Worm (Caenorhabditis elegans): ENCODE results near the gene F21H7.12.
A peak's percentile ranks its signal among the peaks of the same experiment; 100 is the strongest.

F21H7.12 gene

ce11 chrV:16183357-16183756 is 46.6 kb upstream of the F21H7.12 start, which contains the start of gene srz-14:
Gene srz-14, plus strand, starts transcription at chrV:16183657.
- TF ChIP-seq spr-1 (tag; optimal IDR thresholded peaks at IDR 0.05) (no peak), nhr-41 (GFP tag; IDR thresholded peaks at IDR 0.05) (no peak), D1046.2 (GFP tag; IDR thresholded peaks at IDR 0.05) (no peak), zip-2 (tag; optimal IDR thresholded peaks at IDR 0.05) (no peak), dpl-1 (GFP tag; optimal IDR thresholded peaks at IDR 0.05) (no peak), set-16 (GFP tag; IDR thresholded peaks at IDR 0.05) (no peak), aly-2 (tag; optimal IDR thresholded peaks at IDR 0.05) (no peak), zfp-2 (tag; optimal IDR thresholded peaks at IDR 0.05) (no peak), zag-1 (tag; optimal IDR thresholded peaks at IDR 0.05) (no peak)

- TF ChIP-seq dpl-1 (GFP tag; optimal IDR thresholded peaks at IDR 0.05) = no peak
- TF ChIP-seq fkh-10 (GFP tag; optimal IDR thresholded peaks at IDR 0.05) = no peak
- TF ChIP-seq ceh-44 (GFP tag; IDR thresholded peaks at IDR 0.05) = no peak
- no peak for TF ChIP-seq Y75B8A.6 (GFP tag; IDR thresholded peaks at IDR 0.05)
- no peak for TF ChIP-seq vab-7 (GFP tag; IDR thresholded peaks at IDR 0.05)
- TF ChIP-seq mdl-1 (tag; optimal IDR thresholded peaks at IDR 0.05) = no peak
- TF ChIP-seq D1046.2 (GFP tag; IDR thresholded peaks at IDR 0.05) = no peak
- no peak for TF ChIP-seq nhr-237 (tag; optimal IDR thresholded peaks at IDR 0.05)
- no peak for TF ChIP-seq R02D3.7 (tag; optimal IDR thresholded peaks at IDR 0.05)
- TF ChIP-seq lin-15B (tag; optimal IDR thresholded peaks at IDR 0.05) = no peak
- TF ChIP-seq hmg-1.1 (GFP tag; IDR thresholded peaks at IDR 0.05) = no peak
- TF ChIP-seq Y105C5A.15 (GFP tag; IDR thresholded peaks at IDR 0.05) = no peak
- TF ChIP-seq ceh-82 (tag; optimal IDR thresholded peaks at IDR 0.05) = no peak
- TF ChIP-seq duxl-1 (tag; optimal IDR thresholded peaks at IDR 0.05; ENCODE audit: poor library complexity) = no peak
- TF ChIP-seq jun-1 (tag; optimal IDR thresholded peaks at IDR 0.05) = no peak
- no peak for TF ChIP-seq unc-62 (GFP tag; optimal IDR thresholded peaks at IDR 0.05 in 1 of 2)
- TF ChIP-seq unc-62 (tag; optimal IDR thresholded peaks at IDR 0.05) = no peak
- no peak for TF ChIP-seq snpc-1.2 (GFP tag; IDR thresholded peaks at IDR 0.05)
Measured at ce11 chrV:16190485-16190884, 39.5 kb upstream of the F21H7.12 start, which contains the start of gene srh-281. Gene srh-281, plus strand, starts transcription at chrV:16190785.

ce11 chrV:16192114-16192513 is 37.9 kb upstream of the F21H7.12 start, which contains the start of gene srh-279:
Gene srh-279, plus strand, starts transcription at chrV:16192414.
- no peak for TF ChIP-seq unc-130 (GFP tag; optimal IDR thresholded peaks at IDR 0.05)
- peak in 1 of 2 experiments; percentile 26 for TF ChIP-seq unc-62 (GFP tag; optimal IDR thresholded peaks at IDR 0.05 in 1 of 2)
- no peak for TF ChIP-seq unc-62 (tag; optimal IDR thresholded peaks at IDR 0.05)
- no peak for TF ChIP-seq nhr-28 (tag; optimal IDR thresholded peaks at IDR 0.05)
- no peak for TF ChIP-seq nhr-42 (GFP tag; IDR thresholded peaks at IDR 0.05)
- no peak for TF ChIP-seq nhr-111 (GFP tag; optimal IDR thresholded peaks at IDR 0.05)

ce11 chrV:16194639-16195038 is 35.3 kb upstream of the F21H7.12 start, which contains the start of gene rabr-4:
Gene rabr-4, plus strand, starts transcription at chrV:16194939.
- TF ChIP-seq unc-39 (tag; optimal IDR thresholded peaks at IDR 0.05) (no peak), hmg-1.1 (GFP tag; IDR thresholded peaks at IDR 0.05) (no peak)

ce11 chrV:16195379-16195778 is 34.6 kb upstream of the F21H7.12 start, which contains the start of gene rabr-3:
Gene rabr-3, plus strand, starts transcription at chrV:16195679.
- TF ChIP-seq mep-1 (tag; optimal IDR thresholded peaks at IDR 0.05) (no peak), D1046.2 (GFP tag; IDR thresholded peaks at IDR 0.05) (no peak), set-16 (GFP tag; IDR thresholded peaks at IDR 0.05) (no peak), nhr-28 (tag; optimal IDR thresholded peaks at IDR 0.05) (no peak), duxl-1 (tag; optimal IDR thresholded peaks at IDR 0.05; ENCODE audit: poor library complexity) (no peak), lin-39 (tag; optimal IDR thresholded peaks at IDR 0.05) (no peak), pqm-1 (tag; optimal IDR thresholded peaks at IDR 0.05) (no peak), madf-5 (GFP tag; IDR thresholded peaks at IDR 0.05) (no peak), ceh-32 (tag; optimal IDR thresholded peaks at IDR 0.05; ENCODE audit: poor library complexity) (no peak), rbr-2 (tag; optimal IDR thresholded peaks at IDR 0.05) (no peak), madf-9 (GFP tag; conservative IDR thresholded peaks at IDR 0.05) (no peak), unc-130 (GFP tag; optimal IDR thresholded peaks at IDR 0.05) (no peak), ceh-28 (tag; optimal IDR thresholded peaks at IDR 0.05) (no peak), fos-1 (tag; optimal IDR thresholded peaks at IDR 0.05) (no peak), daf-16 (GFP tag; optimal IDR thresholded peaks at IDR 0.05) (no peak), daf-16 (tag; optimal IDR thresholded peaks at IDR 0.05) (no peak)

Measured in whole organism, L4 larva.